Worm (Caenorhabditis elegans): Measurements from ENCODE around the gene Y62H9A.9.

Gene Y62H9A.9

DNA sequence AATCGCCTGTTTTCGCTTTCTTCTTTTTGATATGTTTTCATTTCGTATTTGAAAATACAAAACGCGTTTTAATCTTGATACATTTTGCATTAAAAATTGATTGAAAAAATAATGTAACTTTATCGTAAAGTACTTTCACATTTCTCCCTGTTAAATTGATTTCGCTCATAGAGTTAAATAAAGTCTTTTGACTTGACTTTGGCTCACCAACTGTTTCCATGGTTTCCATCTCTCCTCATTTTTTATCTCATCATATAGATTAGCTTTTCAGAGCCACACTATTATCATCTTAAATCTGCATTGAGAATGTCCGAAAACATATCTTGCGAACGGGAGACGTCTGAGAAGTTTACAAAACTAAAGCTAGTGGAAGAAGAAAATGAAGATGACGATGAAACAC, 34.6 kb downstream of the Y62H9A.9 start, which contains the start of gene F54F7.10:
TSS of gene F54F7.10 (plus strand) at position 301 of the 400 bp plus-strand sequence.
- no peak for TF ChIP-seq unc-62 (GFP tag; optimal IDR thresholded peaks at IDR 0.05)

DNA sequence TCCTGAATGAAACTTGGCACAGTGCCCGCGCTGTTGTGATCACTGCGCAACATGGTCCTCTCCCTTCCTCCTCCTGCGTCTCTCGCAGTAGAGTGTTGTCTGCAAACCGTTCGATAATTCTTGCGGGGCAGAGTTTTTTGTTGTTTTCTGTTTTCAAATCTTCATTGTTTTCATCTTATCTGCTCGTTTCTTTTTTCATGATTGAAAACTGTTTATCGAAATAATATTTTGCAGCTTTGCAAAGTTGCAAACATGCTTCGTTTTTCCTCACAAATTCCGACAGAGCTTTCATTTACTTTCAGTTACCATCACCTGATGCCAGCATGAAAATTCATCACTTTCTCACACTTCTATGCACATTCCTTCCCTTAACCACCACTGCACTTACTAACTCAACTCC, 40.8 kb downstream of the Y62H9A.9 start, which contains the start of gene mes-1:
TSS of gene mes-1 (plus strand) at position 301 of the 400 bp plus-strand sequence.
- TF ChIP-seq unc-62 (GFP tag; optimal IDR thresholded peaks at IDR 0.05) = no peak

DNA sequence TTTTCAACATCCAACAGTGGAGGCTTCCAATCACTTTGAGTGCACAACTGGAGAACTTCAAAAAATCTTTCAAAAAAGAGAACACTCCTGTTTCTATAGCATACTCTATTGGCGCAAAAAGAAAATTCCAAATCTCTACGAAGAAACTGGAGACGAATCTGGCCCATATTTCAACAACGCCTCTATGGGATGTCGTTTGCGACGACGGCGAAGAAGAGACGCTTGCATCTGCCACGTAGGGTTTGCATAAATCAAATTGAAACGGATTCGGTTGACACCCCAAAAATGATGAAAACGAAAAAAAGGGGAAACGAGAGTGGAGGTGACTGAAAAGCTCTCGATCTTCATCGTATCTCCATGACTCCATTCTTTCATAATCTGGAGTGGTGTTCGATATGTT, 41.7 kb downstream of the Y62H9A.9 start:
- TF ChIP-seq unc-62 (GFP tag; optimal IDR thresholded peaks at IDR 0.05) = no peak

DNA sequence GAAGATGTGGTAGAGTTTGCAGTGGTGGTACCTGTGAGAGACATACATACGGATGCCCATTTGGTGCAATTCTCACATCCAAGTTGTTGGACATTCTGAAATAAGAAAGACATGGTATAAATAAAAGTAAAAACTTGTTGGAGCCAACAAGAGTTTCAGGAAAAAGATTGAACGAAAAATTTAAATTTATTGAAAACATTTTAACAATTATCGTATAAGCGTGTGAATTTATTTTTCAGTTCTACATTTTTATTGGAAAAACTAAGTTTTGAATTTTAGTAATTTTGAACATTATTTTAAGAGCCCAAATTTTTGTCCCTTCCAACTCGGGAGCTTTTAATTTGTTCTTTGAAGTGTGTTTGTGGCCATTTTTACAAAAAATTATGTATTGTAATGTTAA, 43.0 kb downstream of the Y62H9A.9 start, which contains the start of gene F54F7.8:
TSS of gene F54F7.8 (minus strand) at position 101 of the 400 bp plus-strand sequence.
- no peak for TF ChIP-seq unc-62 (GFP tag; optimal IDR thresholded peaks at IDR 0.05)

DNA sequence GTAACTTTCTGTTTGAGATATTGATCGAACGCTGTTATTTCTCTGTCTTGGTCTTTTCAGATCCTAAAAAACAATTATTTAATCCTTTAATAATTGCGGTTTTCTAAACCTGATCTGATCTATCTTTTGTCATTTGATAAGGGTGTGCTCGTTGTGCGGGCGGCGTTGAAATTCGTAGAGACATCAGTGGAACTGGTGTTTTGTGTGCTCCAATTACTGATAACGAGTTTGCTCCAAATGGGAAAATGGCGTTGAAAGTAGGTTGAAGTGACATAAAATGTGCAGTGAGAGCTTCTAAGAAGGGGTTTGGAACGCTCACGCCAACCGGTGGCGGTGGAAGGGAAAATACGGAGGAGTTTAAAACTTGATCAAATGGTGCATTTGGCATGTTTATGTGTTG, 43.5 kb downstream of the Y62H9A.9 start:
- TF ChIP-seq unc-62 (GFP tag; optimal IDR thresholded peaks at IDR 0.05) = no peak

DNA sequence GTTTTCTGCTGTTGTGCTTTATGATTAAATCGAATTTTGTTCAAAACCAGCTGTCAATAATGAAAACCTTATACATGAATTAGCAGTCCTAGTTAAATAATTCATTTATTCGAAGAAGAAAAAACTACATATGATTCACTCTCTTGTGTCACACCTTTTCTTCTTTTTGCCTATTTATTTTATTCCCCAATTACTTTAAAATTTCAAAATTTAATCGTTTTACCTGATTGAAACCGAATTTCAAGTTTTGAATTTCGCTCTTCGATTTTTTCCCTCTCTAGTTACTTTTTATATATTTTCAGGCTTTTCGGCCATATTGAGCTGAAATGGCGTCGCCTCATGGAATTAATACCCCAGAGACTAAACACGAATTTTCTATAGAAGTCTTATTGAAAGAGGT, 45.4 kb downstream of the Y62H9A.9 start, which contains the start of gene xtr-1:
TSS of gene xtr-1 (plus strand) at position 301 of the 400 bp plus-strand sequence.
- TF ChIP-seq unc-62 (GFP tag; optimal IDR thresholded peaks at IDR 0.05) = no peak

DNA sequence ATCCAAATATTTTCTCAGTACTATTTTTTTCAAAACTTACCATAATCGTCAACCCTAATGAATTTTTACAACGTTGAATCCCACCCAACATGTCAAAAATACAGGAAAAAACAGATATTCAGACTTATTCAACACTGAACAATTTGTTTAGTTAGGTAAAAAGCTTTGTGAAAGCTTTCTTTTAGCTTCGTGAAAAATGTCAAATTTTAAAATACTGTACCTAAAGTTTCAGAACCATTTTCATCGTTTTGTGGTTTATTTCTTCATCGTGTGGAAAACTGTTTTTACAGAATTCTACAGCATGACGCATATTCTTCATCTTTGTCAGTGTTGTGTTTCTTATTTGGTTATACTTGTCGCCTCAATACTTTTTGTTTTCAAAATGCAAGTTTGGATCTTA, 47.4 kb downstream of the Y62H9A.9 start, which contains the start of gene F54F7.14:
TSS of gene F54F7.14 (plus strand) at position 301 of the 400 bp plus-strand sequence.
- no peak for TF ChIP-seq unc-62 (GFP tag; optimal IDR thresholded peaks at IDR 0.05)

DNA sequence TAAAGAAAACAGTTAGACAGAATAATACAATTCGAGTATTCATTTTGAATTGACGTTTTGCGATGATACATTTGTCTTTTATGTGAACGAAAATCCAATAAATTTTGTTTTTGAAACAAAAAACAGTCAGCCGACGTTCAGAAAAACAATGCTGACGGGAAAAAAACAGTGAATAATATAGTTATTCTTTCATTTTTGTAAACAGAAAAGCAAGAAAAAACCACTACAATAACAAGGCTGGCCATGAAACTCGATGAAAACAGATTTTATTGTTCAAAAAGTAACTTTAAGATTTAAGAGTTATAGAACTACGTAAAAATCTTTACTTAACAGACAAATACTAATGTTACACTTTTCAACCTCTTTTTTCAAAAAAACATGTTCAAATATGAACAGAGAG, 47.9 kb downstream of the Y62H9A.9 start, which contains the start of gene F54F7.3:
TSS of gene F54F7.3 (minus strand) at position 101 of the 400 bp plus-strand sequence.
- TF ChIP-seq unc-62 (GFP tag; optimal IDR thresholded peaks at IDR 0.05) = no peak

DNA sequence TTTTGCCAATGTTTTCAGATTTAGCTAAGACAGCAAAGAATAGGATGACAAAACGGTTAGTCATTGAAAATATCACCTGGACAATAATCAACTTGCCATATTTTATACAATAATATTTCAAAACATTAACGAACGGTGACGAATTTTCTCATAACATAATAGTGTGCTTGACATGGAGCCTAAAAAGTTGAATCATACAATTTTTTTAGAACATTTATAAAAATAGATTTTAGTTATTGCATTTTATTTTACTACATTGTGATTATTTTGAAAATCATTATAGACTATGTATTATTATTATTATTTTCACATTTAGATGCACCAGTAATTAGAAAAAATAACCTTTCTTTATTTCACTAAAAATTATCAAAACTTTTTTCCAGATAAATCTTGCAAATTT, 49.3 kb downstream of the Y62H9A.9 start, which contains the start of gene F54F7.9:
TSS of gene F54F7.9 (minus strand) at position 101 of the 400 bp plus-strand sequence.
- TF ChIP-seq unc-62 (GFP tag; optimal IDR thresholded peaks at IDR 0.05) = no peak
